Fruit fly (Drosophila melanogaster) whole organism, embryonic: ENCODE measurements around the gene Rnp4F.

Experiments used
- Bgb ChIP-seq: fragments of 200-800 bp; sonication (Bioruptor generic); IDR thresholded peaks from 2 replicates; pipeline ENCODE4 v1.3.6; 2022; ENCODE audit warnings: missing biosample characterization, missing genetic modification characterization; ENCODE audit not compliant: partially characterized antibody
- CG1024 ChIP-seq: fragments of 200-800 bp; sonication (Bioruptor generic); IDR thresholded peaks from 2 replicates; pipeline ENCODE4 v1.3.6; 2022; ENCODE audit warnings: missing biosample characterization, missing genetic modification characterization
- CG10366 ChIP-seq: fragments of 200-800 bp; sonication (Bioruptor generic); IDR thresholded peaks from 2 replicates; pipeline ENCODE4 v1.3.6; 2022; ENCODE audit warnings: missing biosample characterization, missing genetic modification characterization
- CG11085 ChIP-seq: fragments of 200-800 bp; sonication (Bioruptor generic); IDR thresholded peaks from 2 replicates; pipeline ENCODE4 v1.3.6; 2022; ENCODE audit warnings: missing biosample characterization, missing genetic modification characterization
- CG11398 ChIP-seq: fragments of 200-800 bp; sonication (Bioruptor generic); optimal IDR thresholded peaks from 2 replicates; lab custom pipeline; 2016; ENCODE audit warnings: missing biosample characterization, missing genetic modification characterization
- CG11723 ChIP-seq: fragments of 200-800 bp; sonication (Bioruptor generic); optimal IDR thresholded peaks from 2 replicates; lab custom pipeline; 2017; ENCODE audit warnings: missing biosample characterization, mild to moderate bottlenecking, missing genetic modification characterization
- CG16863 ChIP-seq: fragments of 200-800 bp; sonication (Bioruptor generic); optimal IDR thresholded peaks from 3 replicates; lab custom pipeline; 2016; ENCODE audit warnings: missing biosample characterization, missing genetic modification characterization
- CG17385 ChIP-seq: fragments of 200-800 bp; sonication (Bioruptor generic); optimal IDR thresholded peaks from 3 replicates; lab custom pipeline; 2018; ENCODE audit warnings: missing biosample characterization, mild to moderate bottlenecking, missing genetic modification characterization
- CG30403 ChIP-seq: fragments of 200-800 bp; sonication (Bioruptor generic); optimal IDR thresholded peaks from 3 replicates; lab custom pipeline; 2016; ENCODE audit warnings: missing biosample characterization, missing genetic modification characterization
- CG31441 ChIP-seq: fragments of 200-800 bp; sonication (Bioruptor generic); IDR thresholded peaks from 2 replicates; pipeline ENCODE4 v1.3.6; 2022; ENCODE audit warnings: missing biosample characterization, missing genetic modification characterization
- CG33213 ChIP-seq: fragments of 200-800 bp; sonication (Bioruptor generic); optimal IDR thresholded peaks from 3 replicates; lab custom pipeline; 2016; ENCODE audit warnings: missing biosample characterization, missing genetic modification characterization
- CG34422 ChIP-seq: fragments of 200-800 bp; sonication (Bioruptor generic); IDR thresholded peaks from 3 replicates; pipeline ENCODE4 v1.3.6; 2022; ENCODE audit warnings: missing biosample characterization, missing genetic modification characterization
- CG4404 ChIP-seq: fragments of 200-800 bp; sonication (Bioruptor generic); IDR thresholded peaks from 2 replicates; pipeline ENCODE4 v1.3.6; 2022; ENCODE audit warnings: missing biosample characterization, missing genetic modification characterization
- CG4424 ChIP-seq: fragments of 200-800 bp; sonication (Bioruptor generic); optimal IDR thresholded peaks from 3 replicates; lab custom pipeline; 2016; ENCODE audit warnings: missing biosample characterization, missing genetic modification characterization
- CG6689 ChIP-seq: fragments of 200-800 bp; sonication (Bioruptor generic); IDR thresholded peaks from 2 replicates; pipeline ENCODE4 v1.3.6; 2022; ENCODE audit warnings: missing biosample characterization, missing genetic modification characterization
- CG7839 ChIP-seq: fragments of 200-800 bp; sonication (Bioruptor generic); optimal IDR thresholded peaks from 3 replicates; lab custom pipeline; 2018; ENCODE audit warnings: missing biosample characterization, mild to moderate bottlenecking, missing genetic modification characterization, moderate library complexity
- CG8944 ChIP-seq: fragments of 200-800 bp; sonication (Bioruptor generic); optimal IDR thresholded peaks from 3 replicates; lab custom pipeline; 2016; ENCODE audit warnings: missing biosample characterization, missing genetic modification characterization
- CG9797 ChIP-seq: fragments of 200-800 bp; sonication (Bioruptor generic); optimal IDR thresholded peaks from 3 replicates; lab custom pipeline; 2018; ENCODE audit warnings: missing biosample characterization, mild to moderate bottlenecking, missing genetic modification characterization
- Camta ChIP-seq: fragments of 200-800 bp; sonication (Bioruptor generic); optimal IDR thresholded peaks from 2 replicates; lab custom pipeline; 2016; ENCODE audit warnings: missing biosample characterization, missing genetic modification characterization
- Chrac-16 ChIP-seq: fragments of 200-800 bp; sonication (Bioruptor generic); optimal IDR thresholded peaks from 3 replicates; lab custom pipeline; 2016; ENCODE audit warnings: missing biosample characterization, missing genetic modification characterization
- D ChIP-seq, 2 experiments: fragments of 200-800 bp in 1 of 2; fragments of >200 bp in 1 of 2; sonication (Bioruptor generic) in 1 of 2; optimal IDR thresholded peaks; 2 replicates in 1 of 2; 3 replicates in 1 of 2; lab custom pipeline; 2017; ENCODE audit warnings: mild to moderate bottlenecking in 1 of 2, missing biosample characterization in 1 of 2, missing genetic modification characterization in 1 of 2, missing genetic modification reagents in 1 of 2
- Deaf1 ChIP-seq: fragments of 200-800 bp; optimal IDR thresholded peaks from 3 replicates; lab custom pipeline; 2019; ENCODE audit warnings: missing biosample characterization, mild to moderate bottlenecking, missing genetic modification characterization, moderate library complexity
- Dip3 ChIP-seq: fragments of 200-800 bp; sonication (Bioruptor generic); optimal IDR thresholded peaks from 3 replicates; lab custom pipeline; 2016; ENCODE audit warnings: missing biosample characterization, missing genetic modification characterization
- Drgx ChIP-seq: fragments of 200-800 bp; sonication (Bioruptor generic); IDR thresholded peaks from 2 replicates; pipeline ENCODE4 v1.3.6; 2022; ENCODE audit warnings: missing biosample characterization, missing genetic modification characterization
- HLH4C ChIP-seq: fragments of 200-800 bp; sonication (Bioruptor generic); IDR thresholded peaks from 3 replicates; pipeline ENCODE4 v1.3.6; 2022; ENCODE audit warnings: missing biosample characterization, missing genetic modification characterization; ENCODE audit not compliant: partially characterized antibody
- HLH54F ChIP-seq: fragments of 200-800 bp; sonication (Bioruptor generic); optimal IDR thresholded peaks from 3 replicates; lab custom pipeline; 2016; ENCODE audit warnings: missing biosample characterization, missing genetic modification characterization
- Jarid2 ChIP-seq: fragments of 200-800 bp; sonication (Bioruptor generic); optimal IDR thresholded peaks from 3 replicates; lab custom pipeline; 2017; ENCODE audit warnings: mild to moderate bottlenecking, missing biosample characterization, missing genetic modification reagents, missing genetic modification characterization
- Lpt ChIP-seq: fragments of >200 bp; optimal IDR thresholded peaks from 2 replicates; lab custom pipeline; 2018; ENCODE audit warnings: missing biosample characterization, missing genetic modification characterization
- Mes4 ChIP-seq: fragments of 200-800 bp; sonication (Bioruptor generic); optimal IDR thresholded peaks from 2 replicates; lab custom pipeline; 2016; ENCODE audit warnings: missing biosample characterization, missing genetic modification characterization
- NC2β ChIP-seq: fragments of 200-800 bp; sonication (Bioruptor generic); optimal IDR thresholded peaks from 2 replicates; lab custom pipeline; 2016; ENCODE audit warnings: missing biosample characterization, missing genetic modification characterization
- Tbp ChIP-seq: fragments of >200 bp; optimal IDR thresholded peaks from 2 replicates; lab custom pipeline; 2018; ENCODE audit warnings: missing biosample characterization, missing genetic modification characterization
- aop ChIP-seq: fragments of 200-800 bp; sonication (Bioruptor generic); IDR thresholded peaks from 2 replicates; pipeline ENCODE4 v1.3.6; 2022; ENCODE audit warnings: missing biosample characterization, missing genetic modification characterization
- dimm ChIP-seq: fragments of 200-800 bp; sonication (Bioruptor generic); IDR thresholded peaks from 2 replicates; pipeline ENCODE4 v1.3.6; 2022; ENCODE audit warnings: missing biosample characterization, missing genetic modification characterization
- grn ChIP-seq: fragments of 200-800 bp; sonication (Bioruptor generic); optimal IDR thresholded peaks from 3 replicates; lab custom pipeline; 2017; ENCODE audit warnings: missing biosample characterization, missing genetic modification characterization
- h ChIP-seq: fragments of >200 bp; optimal IDR thresholded peaks from 2 replicates; lab custom pipeline; 2017
- ken ChIP-seq: fragments of 200-800 bp; sonication (Bioruptor generic); IDR thresholded peaks from 3 replicates; pipeline ENCODE4 v1.3.6; 2022; ENCODE audit warnings: missing biosample characterization, missing genetic modification characterization
- lola ChIP-seq, 3 experiments: fragments of >200 bp in 2 of 3; fragments of 200-800 bp in 1 of 3; sonication (Bioruptor generic) in 1 of 3; optimal IDR thresholded peaks; 2 replicates each; lab custom pipeline; 2017 to 2019; ENCODE audit warnings: missing biosample characterization in 3 of 3, missing genetic modification characterization in 3 of 3, mild to moderate bottlenecking in 1 of 3, moderate library complexity in 1 of 3
- lov ChIP-seq, 2 experiments: fragments of 200-800 bp in 1 of 2; fragments of >200 bp in 1 of 2; sonication (Bioruptor generic) in 1 of 2; IDR thresholded peaks in 1 of 2; optimal IDR thresholded peaks in 1 of 2; 2 replicates in 1 of 2; 3 replicates in 1 of 2; pipeline versions ENCODE4 v1.3.6 to Lab custom; 2017 to 2022; ENCODE audit warnings: missing biosample characterization in 1 of 2, missing genetic modification characterization in 1 of 2
- mld ChIP-seq: fragments of 200-800 bp; sonication (Bioruptor generic); IDR thresholded peaks from 3 replicates; pipeline ENCODE4 v1.3.6; 2022; ENCODE audit warnings: missing biosample characterization, missing genetic modification characterization; ENCODE audit not compliant: partially characterized antibody
- salm ChIP-seq: fragments of 200-800 bp; sonication (Bioruptor generic); optimal IDR thresholded peaks from 2 replicates; lab custom pipeline; 2018; ENCODE audit warnings: missing biosample characterization, mild to moderate bottlenecking, missing genetic modification characterization
- sc ChIP-seq, 3 experiments: fragments of >200 bp in 2 of 3; fragments of 200-800 bp in 1 of 3; sonication (Bioruptor generic) in 1 of 3; optimal IDR thresholded peaks; 2 replicates in 2 of 3; 3 replicates in 1 of 3; lab custom pipeline; 2017; ENCODE audit warnings: mild to moderate bottlenecking in 1 of 3, missing biosample characterization in 1 of 3, missing genetic modification characterization in 1 of 3, missing genetic modification reagents in 1 of 3
- sob ChIP-seq: fragments of 200-800 bp; sonication (Bioruptor generic); IDR thresholded peaks from 2 replicates; pipeline ENCODE4 v1.3.6; 2022; ENCODE audit warnings: missing biosample characterization, missing genetic modification characterization
- ssp ChIP-seq: fragments of 200-800 bp; sonication (Bioruptor generic); IDR thresholded peaks from 2 replicates; pipeline ENCODE4 v1.3.6; 2022; ENCODE audit warnings: missing biosample characterization, missing genetic modification characterization
- tll ChIP-seq, 2 experiments: fragments of 200-800 bp in 1 of 2; fragments of >200 bp in 1 of 2; sonication (Bioruptor generic) in 1 of 2; optimal IDR thresholded peaks; 2 replicates each; lab custom pipeline; 2017 to 2019; ENCODE audit warnings: missing biosample characterization in 2 of 2, missing genetic modification characterization in 2 of 2, mild to moderate bottlenecking in 1 of 2, moderate library complexity in 1 of 2
- tna ChIP-seq: fragments of 200-800 bp; sonication (Bioruptor generic); IDR thresholded peaks from 2 replicates; pipeline ENCODE4 v1.3.6; 2022; ENCODE audit warnings: missing biosample characterization, missing genetic modification characterization; ENCODE audit not compliant: partially characterized antibody
- trh ChIP-seq: fragments of 200-800 bp; sonication (Bioruptor generic); optimal IDR thresholded peaks from 2 replicates; lab custom pipeline; 2016; ENCODE audit warnings: missing biosample characterization, missing genetic modification characterization
- vfl ChIP-seq: fragments of 200-800 bp; sonication (Bioruptor generic); optimal IDR thresholded peaks from 2 replicates; lab custom pipeline; 2016; ENCODE audit warnings: missing biosample characterization, missing genetic modification characterization
- vvl ChIP-seq: fragments of 200-800 bp; sonication (Bioruptor generic); IDR thresholded peaks from 2 replicates; pipeline ENCODE4 v1.3.6; 2022; ENCODE audit warnings: missing biosample characterization, missing genetic modification characterization
- zen2 ChIP-seq: fragments of 200-800 bp; sonication (Bioruptor generic); IDR thresholded peaks from 3 replicates; pipeline ENCODE4 v1.3.6; 2022; ENCODE audit warnings: missing biosample characterization, missing genetic modification characterization; ENCODE audit not compliant: partially characterized antibody
- zf30C ChIP-seq: fragments of 200-800 bp; sonication (Bioruptor generic); optimal IDR thresholded peaks from 3 replicates; lab custom pipeline; 2018; ENCODE audit warnings: missing biosample characterization, mild to moderate bottlenecking, missing genetic modification characterization

Gene Rnp4F

DNA sequence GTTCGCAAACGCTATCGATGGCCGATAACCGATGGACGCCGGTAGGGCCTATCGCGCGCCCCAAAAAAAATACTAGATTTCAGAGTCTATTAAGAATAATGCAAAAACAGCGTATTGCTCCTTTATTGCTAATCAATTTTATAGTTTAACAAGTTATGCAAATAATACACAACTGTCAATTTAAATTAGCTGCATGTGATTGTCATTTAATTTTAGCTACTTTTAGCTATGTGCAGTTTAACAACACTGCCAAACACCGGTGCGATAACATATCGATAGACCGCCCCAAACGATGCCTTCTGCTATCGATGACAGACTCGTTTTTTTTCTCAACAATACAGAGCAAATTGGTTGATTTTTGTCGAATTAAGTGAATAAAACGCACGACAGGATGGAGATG is 13.5 kb downstream of the Rnp4F start, which contains the start of the genes Cdk7 and snf (continued):
- TF ChIP-seq CG11723 (GFP tag; lab: Kevin White, UChicago) (no peak), lola (GFP tag; optimal IDR thresholded peaks at IDR 0.05; lab: Kevin White, UChicago) (no peak), Tbp (GFP tag; lab: Kevin White, UChicago) (no peak), Chrac-16 (GFP tag; lab: Kevin White, UChicago) (peak; percentile 40), tll (GFP tag; optimal IDR thresholded peaks at IDR 0.05; lab: Kevin White, UChicago) (no peak), NC2β (GFP tag; lab: Kevin White, UChicago) (peak; percentile 25), CG11085 (no peak), Bgb (GFP tag; lab: Robert Waterston, UW) (peak; percentile 83), Mes4 (GFP tag; lab: Kevin White, UChicago) (no peak), CG9797 (GFP tag; lab: Kevin White, UChicago) (peak; percentile 86), CG34422 (GFP tag; lab: Robert Waterston, UW) (0 out of 3 replicates have a peak, but pooled peaks have one; percentile 67), sob (peak; percentile 45), Deaf1 (tag; lab: Kevin White, UChicago) (no peak), vfl (GFP tag; lab: Kevin White, UChicago) (peak; percentile 35), CG7839 (no peak), h (lab: Kevin White, UChicago) (no peak), zen2 (peak; percentile 59; the same call in 1 of the 3 replicates), HLH54F (GFP tag; lab: Kevin White, UChicago) (peak; percentile 47), CG11398 (GFP tag; lab: Kevin White, UChicago) (no peak), salm (tag; lab: Kevin White, UChicago) (no peak), ken (GFP tag; lab: Robert Waterston, UW) (no peak), CG31441 (GFP tag; lab: Robert Waterston, UW) (no peak), tna (GFP tag; lab: Robert Waterston, UW) (peak; percentile 79), CG30403 (GFP tag; lab: Kevin White, UChicago) (peak; percentile 63), CG6689 (GFP tag; lab: Robert Waterston, UW) (no peak), mld (GFP tag; lab: Robert Waterston, UW) (peak; percentile 75; the same call in 1 of the 3 replicates), CG17385 (GFP tag; lab: Kevin White, UChicago) (no peak), Drgx (GFP tag; lab: Robert Waterston, UW) (no peak), CG33213 (peak; percentile 60), trh (GFP tag; lab: Kevin White, UChicago) (no peak), CG4404 (peak; percentile 36; the same call in 1 of the 2 replicates), CG16863 (GFP tag; lab: Kevin White, UChicago) (peak; percentile 78), Lpt (no peak), grn (GFP tag; lab: Kevin White, UChicago) (no peak), HLH4C (GFP tag; lab: Robert Waterston, UW) (peak; percentile 92), Dip3 (peak; percentile 63), aop (GFP tag; lab: Robert Waterston, UW) (no peak), sc (optimal IDR thresholded peaks at IDR 0.05; lab: Kevin White, UChicago) (no peak), sc (GFP tag; optimal IDR thresholded peaks at IDR 0.05; lab: Kevin White, UChicago) (no peak), CG8944 (GFP tag; lab: Kevin White, UChicago) (peak; percentile 45), CG10366 (GFP tag; lab: Robert Waterston, UW) (0 out of 2 replicates have a peak, but pooled peaks have one; percentile 11), ssp (GFP tag; lab: Robert Waterston, UW) (peak; percentile 52; the same call in 1 of the 2 replicates), vvl (GFP tag; lab: Robert Waterston, UW) (peak; percentile 22; the same call in 1 of the 2 replicates), lov (optimal IDR thresholded peaks at IDR 0.05; lab: Kevin White, UChicago) (no peak), lov (GFP tag; IDR thresholded peaks at IDR 0.05; lab: Robert Waterston, UW) (no peak), D (optimal IDR thresholded peaks at IDR 0.05; lab: Kevin White, UChicago) (no peak), D (GFP tag; optimal IDR thresholded peaks at IDR 0.05; lab: Kevin White, UChicago) (no peak), zf30C (no peak), dimm (GFP tag; lab: Robert Waterston, UW) (no peak), CG1024 (GFP tag; lab: Robert Waterston, UW) (no peak), Jarid2 (GFP tag; lab: Kevin White, UChicago) (no peak), Camta (GFP tag; lab: Kevin White, UChicago) (peak; percentile 29), CG4424 (GFP tag; lab: Kevin White, UChicago) (peak; percentile 40)
